Worm (Caenorhabditis elegans) whole organism, early embryonic: ENCODE data around the gene arp-11.
A peak's percentile ranks its signal among the peaks of the same experiment; 100 is the strongest.

ENCODE experiments used
- B0310.2 ChIP-seq: sonication (generic microtip); optimal IDR thresholded peaks from 2 replicates; lab custom pipeline; 2016; ENCODE audit warnings: mild to moderate bottlenecking, missing genetic modification characterization, missing compliant biosample characterization
- F13C5.2 ChIP-seq: sonication (generic microtip); optimal IDR thresholded peaks from 2 replicates; lab custom pipeline; 2017; ENCODE audit warnings: mild to moderate bottlenecking, missing genetic modification characterization, inconsistent platforms, missing compliant biosample characterization
- aly-1 ChIP-seq: sonication (generic microtip); optimal IDR thresholded peaks from 2 replicates; lab custom pipeline; 2016; ENCODE audit warnings: missing genetic modification characterization, missing compliant biosample characterization
- ama-1 ChIP-seq: fragments of 150-350 bp; optimal IDR thresholded peaks from 2 replicates; lab custom pipeline; 2014
- ceh-13 ChIP-seq: fragments of 200-800 bp; sonication (Bioruptor generic); optimal IDR thresholded peaks from 2 replicates; lab custom pipeline; 2018; ENCODE audit warnings: mild to moderate bottlenecking, missing genetic modification characterization, missing compliant biosample characterization
- ceh-36 ChIP-seq: sonication (generic microtip); optimal IDR thresholded peaks from 2 replicates; lab custom pipeline; 2016; ENCODE audit warnings: missing genetic modification characterization, inconsistent platforms, missing compliant biosample characterization
- ets-7 ChIP-seq: sonication (generic microtip); optimal IDR thresholded peaks from 2 replicates; lab custom pipeline; 2016; ENCODE audit warnings: missing genotype, missing genetic modification characterization, missing compliant biosample characterization
- flt-1 ChIP-seq: fragments of 200-800 bp; sonication (Bioruptor generic); IDR thresholded peaks from 2 replicates; pipeline ENCODE4 v1.3.6; 2022; ENCODE audit warnings: missing genetic modification characterization, missing compliant biosample characterization
- hmbx-1 ChIP-seq: sonication (generic microtip); optimal IDR thresholded peaks from 2 replicates; lab custom pipeline; 2016; ENCODE audit warnings: mild to moderate bottlenecking, missing genetic modification characterization, missing compliant biosample characterization
- hmg-4 ChIP-seq: fragments of 200-800 bp; sonication (Bioruptor generic); optimal IDR thresholded peaks from 2 replicates; lab custom pipeline; 2018; ENCODE audit warnings: mild to moderate bottlenecking, missing genetic modification characterization, missing compliant biosample characterization
- hnd-1 ChIP-seq: sonication (generic microtip); optimal IDR thresholded peaks from 2 replicates; lab custom pipeline; 2016; ENCODE audit warnings: missing genetic modification characterization, missing compliant biosample characterization
- pes-1 ChIP-seq: fragments of 200-800 bp; sonication (Bioruptor generic); IDR thresholded peaks from 2 replicates; pipeline ENCODE4 v1.3.6; 2022; ENCODE audit warnings: missing genetic modification reagents, missing genetic modification characterization, missing compliant biosample characterization
- scrt-1 ChIP-seq: fragments of 200-800 bp; sonication (Bioruptor generic); IDR thresholded peaks from 2 replicates; pipeline ENCODE4 v1.3.6; 2022; ENCODE audit warnings: missing genetic modification characterization, missing compliant biosample characterization
- sea-1 ChIP-seq: fragments of 200-800 bp; sonication (Bioruptor generic); conservative IDR thresholded peaks from 2 replicates; pipeline ENCODE4 v1.3.6; 2022; ENCODE audit warnings: missing genetic modification characterization, missing compliant biosample characterization
- tbx-11 ChIP-seq: fragments of 200-800 bp; sonication (Bioruptor generic); IDR thresholded peaks from 2 replicates; pipeline ENCODE4 v1.3.6; 2022; ENCODE audit warnings: missing genetic modification characterization, missing compliant biosample characterization
- tbx-37 ChIP-seq: fragments of 200-800 bp; sonication (Bioruptor generic); conservative IDR thresholded peaks from 2 replicates; pipeline ENCODE4 v1.3.6; 2022; ENCODE audit warnings: missing genetic modification reagents, missing genetic modification characterization, missing compliant biosample characterization
- tra-4 ChIP-seq: sonication (generic microtip); optimal IDR thresholded peaks from 2 replicates; lab custom pipeline; 2017; ENCODE audit warnings: missing genetic modification characterization, missing compliant biosample characterization

The arp-11 gene

DNA sequence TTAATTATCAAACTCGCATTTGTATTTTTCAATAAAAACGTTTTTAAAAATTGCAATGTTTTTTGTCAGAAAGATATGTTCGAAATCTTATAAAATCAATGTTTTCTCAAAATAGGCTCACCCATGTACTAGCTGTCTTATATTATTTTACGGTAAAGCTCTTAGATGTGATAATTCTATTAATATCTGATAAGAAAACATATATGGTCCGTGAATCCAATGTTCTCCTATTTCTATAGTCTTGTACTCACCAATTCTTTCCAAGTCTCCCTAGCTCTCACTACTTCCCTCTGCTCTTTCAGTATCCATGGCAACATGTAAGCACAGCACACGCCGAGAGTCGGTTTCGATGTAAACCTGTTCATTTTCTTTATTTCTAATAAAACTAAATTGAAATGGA, 31.7 kb upstream of the arp-11 start, which contains the start of gene bbs-2:
Gene bbs-2, plus strand, starts transcription at position 301 of the 400 bp plus-strand sequence.
- no peak for TF ChIP-seq F13C5.2 (tag; lab: Kevin White, UChicago)
- TF ChIP-seq tbx-11 (GFP tag; lab: Robert Waterston, UW), result no peak
- no peak for TF ChIP-seq sea-1 (GFP tag; lab: Robert Waterston, UW)
- TF ChIP-seq scrt-1, result no peak
- no peak for TF ChIP-seq flt-1 (GFP tag; lab: Robert Waterston, UW)
- TF ChIP-seq hmbx-1 (tag; lab: Kevin White, UChicago), result no peak
- no peak for TF ChIP-seq pes-1 (GFP tag; lab: Robert Waterston, UW)
- no peak for TF ChIP-seq tra-4 (tag; lab: Kevin White, UChicago)
- no peak for TF ChIP-seq ceh-36 (tag; lab: Kevin White, UChicago)
- TF ChIP-seq tbx-37, result no peak
- no peak for TF ChIP-seq hnd-1 (tag; lab: Kevin White, UChicago)
- no peak for TF ChIP-seq ama-1 (lab: Kevin White, UChicago)
- TF ChIP-seq ceh-13, result no peak

DNA sequence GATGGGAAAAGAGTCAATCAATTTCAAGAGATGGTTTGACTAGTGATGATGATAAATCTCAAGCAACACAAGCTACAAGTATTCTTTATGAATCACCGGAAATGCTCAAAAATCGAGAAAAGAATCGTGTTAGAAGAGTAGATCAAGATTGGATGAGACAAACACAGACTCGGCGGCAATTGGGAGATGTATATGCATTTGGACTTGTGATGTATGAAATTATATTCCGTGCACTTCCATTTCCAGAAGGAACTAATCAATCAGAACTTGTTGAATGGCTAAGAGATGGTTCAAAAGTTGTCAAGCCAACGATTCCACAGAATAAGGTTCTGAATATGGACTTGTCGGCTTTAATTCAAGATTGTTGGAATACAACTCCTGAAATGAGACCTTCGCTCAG, 29.8 kb upstream of the arp-11 start:
- no peak for TF ChIP-seq hmg-4 (GFP tag; lab: Kevin White, UChicago)
- TF ChIP-seq sea-1 (GFP tag; lab: Robert Waterston, UW), result no peak
- TF ChIP-seq scrt-1, result no peak
- no peak for TF ChIP-seq F13C5.2 (tag; lab: Kevin White, UChicago)
- no peak for TF ChIP-seq B0310.2 (tag; lab: Kevin White, UChicago)
- no peak for TF ChIP-seq ets-7 (tag; lab: Kevin White, UChicago)
- TF ChIP-seq ceh-13, result no peak
- no peak for TF ChIP-seq tbx-11 (GFP tag; lab: Robert Waterston, UW)
- no peak for TF ChIP-seq hnd-1 (tag; lab: Kevin White, UChicago)
- TF ChIP-seq ama-1 (lab: Kevin White, UChicago), result no peak
- no peak for TF ChIP-seq flt-1 (GFP tag; lab: Robert Waterston, UW)
- TF ChIP-seq aly-1, result no peak
- TF ChIP-seq pes-1 (GFP tag; lab: Robert Waterston, UW), result no peak
- no peak for TF ChIP-seq hmbx-1 (tag; lab: Kevin White, UChicago)
- no peak for TF ChIP-seq ceh-36 (tag; lab: Kevin White, UChicago)
- no peak for TF ChIP-seq tbx-37

DNA sequence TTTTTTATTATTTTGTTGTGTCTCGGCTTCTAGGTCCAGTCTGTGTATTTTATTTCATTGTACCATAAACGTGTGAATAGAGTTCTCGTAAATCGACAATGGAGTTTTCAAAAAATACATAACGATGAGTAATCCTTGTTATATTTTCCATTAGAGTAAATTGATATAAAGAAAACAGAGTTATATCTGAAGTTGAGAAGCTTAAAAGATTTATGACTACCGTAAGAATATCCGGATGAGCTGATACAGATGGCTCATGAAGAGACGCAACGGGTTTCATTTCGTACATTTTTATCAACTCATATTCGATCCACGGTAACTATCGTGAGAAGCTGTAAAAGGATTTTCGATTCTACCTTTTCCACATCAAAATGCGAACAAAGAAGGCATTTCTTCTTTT, 25.8 kb upstream of the arp-11 start, which contains the start of gene gcy-8:
Gene gcy-8, plus strand, starts transcription at position 301 of the 400 bp plus-strand sequence.
- TF ChIP-seq ceh-13 (no peak), hnd-1 (tag; lab: Kevin White, UChicago) (no peak), tbx-11 (GFP tag; lab: Robert Waterston, UW) (no peak), tra-4 (tag; lab: Kevin White, UChicago) (no peak)

DNA sequence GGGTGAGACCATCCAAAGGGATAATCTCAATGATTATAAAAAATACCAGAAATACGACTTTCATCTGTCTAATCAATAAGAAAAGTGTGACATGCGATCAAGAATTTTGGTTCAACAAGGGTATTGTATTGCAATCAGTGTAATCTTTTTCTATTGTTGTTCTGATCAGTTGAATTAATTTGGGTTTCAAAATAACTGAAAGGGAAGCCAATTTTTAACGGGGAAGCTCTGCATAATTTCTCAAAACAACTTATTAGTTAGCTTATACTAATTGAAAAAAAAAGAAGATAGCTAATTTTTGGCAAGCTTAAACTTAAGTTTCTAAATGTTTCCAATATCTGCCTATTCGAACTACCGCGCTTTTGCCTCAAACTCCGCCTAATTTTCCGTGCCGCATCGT, 25.1 kb upstream of the arp-11 start, which contains the start of gene C49H3.12:
Gene C49H3.12, minus strand, starts transcription at position 101 of the 400 bp plus-strand sequence.
- no peak for TF ChIP-seq aly-1
- no peak for TF ChIP-seq ceh-36 (tag; lab: Kevin White, UChicago)
- no peak for TF ChIP-seq tbx-11 (GFP tag; lab: Robert Waterston, UW)
- no peak for TF ChIP-seq flt-1 (GFP tag; lab: Robert Waterston, UW)
- TF ChIP-seq hnd-1 (tag; lab: Kevin White, UChicago), result no peak
- no peak for TF ChIP-seq ama-1 (lab: Kevin White, UChicago)
- TF ChIP-seq F13C5.2 (tag; lab: Kevin White, UChicago), result no peak
- TF ChIP-seq pes-1 (GFP tag; lab: Robert Waterston, UW), result no peak
- no peak for TF ChIP-seq sea-1 (GFP tag; lab: Robert Waterston, UW)
- no peak for TF ChIP-seq hmg-4 (GFP tag; lab: Kevin White, UChicago)
- no peak for TF ChIP-seq ceh-13
- no peak for TF ChIP-seq tra-4 (tag; lab: Kevin White, UChicago)
- no peak for TF ChIP-seq hmbx-1 (tag; lab: Kevin White, UChicago)
- TF ChIP-seq scrt-1, result no peak
- no peak for TF ChIP-seq tbx-37
- TF ChIP-seq B0310.2 (tag; lab: Kevin White, UChicago), result no peak
- TF ChIP-seq ets-7 (tag; lab: Kevin White, UChicago), result no peak

DNA sequence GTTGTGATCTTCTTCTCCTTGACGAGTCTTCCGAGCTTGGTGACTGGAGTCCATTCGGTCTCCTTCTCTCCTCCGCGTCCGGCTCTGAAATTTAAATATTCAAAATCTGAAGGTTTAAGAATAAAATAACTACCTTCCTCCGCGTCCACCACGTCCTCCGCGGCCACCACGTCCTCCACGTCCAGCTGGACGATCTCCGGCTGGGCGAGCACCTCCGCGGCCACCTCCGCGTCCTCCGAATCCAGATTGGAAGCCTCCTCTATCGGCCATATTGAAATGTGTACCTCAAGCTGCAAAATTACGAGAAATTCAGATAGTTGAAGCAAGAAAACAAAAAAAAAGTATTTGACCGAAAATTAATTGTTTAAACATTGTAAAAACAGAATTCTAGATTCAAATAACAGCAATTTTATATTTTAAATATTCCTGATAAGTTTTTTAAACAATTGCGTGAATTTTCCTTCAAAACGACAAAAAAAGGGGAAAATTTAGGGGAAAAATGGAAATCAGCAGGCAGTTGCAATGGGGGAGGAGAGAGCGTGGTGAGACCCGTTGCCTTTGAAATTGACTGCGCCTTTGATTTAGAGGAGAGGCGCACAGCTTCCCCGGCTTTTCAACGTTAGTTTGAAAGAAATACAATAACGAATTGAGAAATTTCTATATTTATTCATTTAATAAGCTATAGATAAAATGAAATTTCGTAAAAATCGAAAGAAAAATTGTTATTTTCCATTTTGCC, 24.2 kb upstream of the arp-11 start, which contains the start of gene rps-2:
Gene rps-2, minus strand, starts transcription at position 290 of the 739 bp plus-strand sequence.
- peak; percentile 8; the same call in 1 of the 2 replicates for TF ChIP-seq tbx-11 (GFP tag; lab: Robert Waterston, UW)
- TF ChIP-seq flt-1 (GFP tag; lab: Robert Waterston, UW), result no peak
- peak; percentile 35 for TF ChIP-seq F13C5.2 (tag; lab: Kevin White, UChicago)
- no peak for TF ChIP-seq B0310.2 (tag; lab: Kevin White, UChicago)
- no peak for TF ChIP-seq sea-1 (GFP tag; lab: Robert Waterston, UW)
- no peak for TF ChIP-seq hmbx-1 (tag; lab: Kevin White, UChicago)

DNA sequence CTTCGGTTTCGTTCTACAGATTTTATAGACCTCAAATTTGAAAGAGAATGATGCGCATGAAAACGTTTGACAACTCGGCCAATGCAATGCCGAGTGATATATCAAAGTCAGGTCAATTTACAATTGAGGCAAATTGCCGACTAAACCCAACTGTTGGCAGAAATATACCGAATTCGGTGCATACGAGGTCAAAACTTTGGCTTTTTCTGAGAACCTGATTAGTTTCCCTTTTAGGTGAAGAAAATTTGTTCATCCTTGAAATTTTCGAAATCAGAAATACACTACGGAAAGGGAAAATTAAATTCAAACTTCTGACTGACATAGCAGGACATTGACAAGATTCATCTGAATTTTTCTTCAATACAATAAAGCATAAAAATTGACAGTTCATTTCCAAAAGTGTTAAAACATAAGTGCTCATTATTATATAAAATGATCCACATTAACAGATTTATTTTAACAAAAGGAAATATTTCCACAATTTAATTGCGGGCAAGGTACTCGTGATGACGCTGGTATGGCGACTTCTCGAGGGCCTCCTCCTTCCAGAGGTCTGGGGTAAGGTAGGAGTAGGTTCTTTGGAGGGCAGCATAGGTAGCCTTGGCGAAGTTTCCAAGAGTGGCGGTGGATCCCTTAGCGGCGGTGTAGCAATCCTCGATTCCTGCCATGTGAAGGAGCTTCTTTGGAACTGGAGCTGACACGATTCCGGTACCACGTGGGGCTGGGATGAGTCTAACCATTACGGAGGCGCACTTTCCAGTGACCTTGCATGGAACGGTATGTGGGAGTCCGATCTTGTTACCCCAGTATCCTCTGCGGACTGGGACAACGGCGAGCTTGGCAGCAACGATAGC, 23.1 kb upstream of the arp-11 start:
- TF ChIP-seq sea-1 (GFP tag; lab: Robert Waterston, UW), result no peak
- TF ChIP-seq F13C5.2 (tag; lab: Kevin White, UChicago), result no peak
- TF ChIP-seq hmg-4 (GFP tag; lab: Kevin White, UChicago), result no peak
- TF ChIP-seq tbx-11 (GFP tag; lab: Robert Waterston, UW), result no peak
- no peak for TF ChIP-seq aly-1
